Worm (Caenorhabditis elegans) whole organism, L2 larva: ENCODE data around the gene nhr-38.

ENCODE experiments used
- C34F6.9 ChIP-seq: fragments of 150-350 bp; optimal IDR thresholded peaks from 2 replicates; lab custom pipeline; 2014; ENCODE audit warnings: missing biosample characterization, missing genetic modification characterization
- F13H6.1 ChIP-seq: sonication (generic microtip); optimal IDR thresholded peaks from 2 replicates; lab custom pipeline; 2016; ENCODE audit warnings: missing genetic modification characterization, missing compliant biosample characterization
- R02D3.7 ChIP-seq: fragments of 150-350 bp; optimal IDR thresholded peaks from 2 replicates; lab custom pipeline; 2014; ENCODE audit warnings: missing biosample characterization, missing genetic modification characterization
- Y55F3AM.14 ChIP-seq: fragments of 200-800 bp; sonication (Bioruptor generic); optimal IDR thresholded peaks from 2 replicates; lab custom pipeline; 2018; ENCODE audit warnings: mild to moderate bottlenecking, missing genetic modification characterization, missing compliant biosample characterization
- ZK546.5 ChIP-seq: sonication (generic microtip); optimal IDR thresholded peaks from 2 replicates; lab custom pipeline; 2017; ENCODE audit warnings: missing biosample characterization, missing genetic modification characterization
- alr-1 ChIP-seq: fragments of 150-350 bp; optimal IDR thresholded peaks from 2 replicates; lab custom pipeline; 2014; ENCODE audit warnings: missing biosample characterization, missing genetic modification characterization
- ama-1 ChIP-seq: fragments of 150-350 bp; optimal IDR thresholded peaks from 2 replicates; lab custom pipeline; 2018; ENCODE audit warnings: inconsistent platforms
- blmp-1 ChIP-seq: sonication (generic microtip); optimal IDR thresholded peaks from 2 replicates; lab custom pipeline; 2017; ENCODE audit warnings: missing genetic modification characterization, mild to moderate bottlenecking, missing compliant biosample characterization, antibody characterized with exemption, moderate library complexity; ENCODE audit not compliant: insufficient read depth
- ceh-16 ChIP-seq: fragments of 150-350 bp; optimal IDR thresholded peaks from 2 replicates; lab custom pipeline; 2014; ENCODE audit warnings: missing biosample characterization, missing genetic modification characterization
- crh-2 ChIP-seq: sonication (generic microtip); optimal IDR thresholded peaks from 2 replicates; lab custom pipeline; 2017; ENCODE audit warnings: missing biosample characterization, missing genetic modification characterization
- egl-27 ChIP-seq: sonication (generic microtip); optimal IDR thresholded peaks from 3 replicates; lab custom pipeline; 2017; ENCODE audit warnings: missing biosample characterization, missing genetic modification reagents, missing genetic modification characterization
- elt-3 ChIP-seq: sonication (generic microtip); optimal IDR thresholded peaks from 2 replicates; lab custom pipeline; 2017; ENCODE audit warnings: missing biosample characterization, missing genetic modification characterization
- fos-1 ChIP-seq: fragments of 150-350 bp; optimal IDR thresholded peaks from 2 replicates; lab custom pipeline; 2014; ENCODE audit warnings: missing biosample characterization, missing genetic modification characterization
- gmeb-1 ChIP-seq: fragments of 150-350 bp; optimal IDR thresholded peaks from 2 replicates; lab custom pipeline; 2014; ENCODE audit warnings: missing biosample characterization, missing genetic modification characterization
- lin-11 ChIP-seq: fragments of 150-350 bp; sonication (generic microtip); optimal IDR thresholded peaks from 2 replicates; lab custom pipeline; 2014; ENCODE audit warnings: missing biosample characterization, missing genetic modification characterization, inconsistent platforms, mixed read lengths
- lin-13 ChIP-seq: fragments of 150-350 bp; optimal IDR thresholded peaks from 2 replicates; lab custom pipeline; 2014; ENCODE audit warnings: missing biosample characterization, missing genetic modification reagents, missing genetic modification characterization
- lsy-2 ChIP-seq, 2 experiments: fragments of 150-350 bp in 1 of 2; sonication (generic microtip) in 1 of 2; optimal IDR thresholded peaks; 2 replicates each; lab custom pipeline; 2014 to 2017; ENCODE audit warnings: missing biosample characterization in 2 of 2, missing genetic modification characterization in 2 of 2
- mab-5 ChIP-seq: fragments of 150-350 bp; optimal IDR thresholded peaks from 2 replicates; lab custom pipeline; 2014; ENCODE audit warnings: missing biosample characterization, missing genetic modification characterization
- mdl-1 ChIP-seq, 2 experiments: fragments of 150-350 bp in 1 of 2; sonication (generic microtip) in 1 of 2; optimal IDR thresholded peaks; 2 replicates each; lab custom pipeline; 2017; ENCODE audit warnings: missing biosample characterization in 2 of 2, missing genetic modification characterization in 2 of 2
- nhr-11 ChIP-seq: fragments of 150-350 bp; optimal IDR thresholded peaks from 2 replicates; lab custom pipeline; 2014; ENCODE audit warnings: missing biosample characterization, missing genetic modification characterization
- nhr-12 ChIP-seq: fragments of 150-350 bp; optimal IDR thresholded peaks from 2 replicates; lab custom pipeline; 2014; ENCODE audit warnings: missing biosample characterization, missing genetic modification characterization
- nhr-129 ChIP-seq: fragments of 150-350 bp; optimal IDR thresholded peaks from 2 replicates; lab custom pipeline; 2014; ENCODE audit warnings: missing biosample characterization, missing genetic modification characterization
- nhr-21 ChIP-seq: fragments of 150-350 bp; optimal IDR thresholded peaks from 2 replicates; lab custom pipeline; 2014; ENCODE audit warnings: missing biosample characterization, missing genetic modification characterization
- nhr-237 ChIP-seq: fragments of 150-350 bp; optimal IDR thresholded peaks from 2 replicates; lab custom pipeline; 2014; ENCODE audit warnings: missing biosample characterization, missing genetic modification characterization
- nhr-25 ChIP-seq: fragments of 150-350 bp; sonication (generic microtip); optimal IDR thresholded peaks from 3 replicates; lab custom pipeline; 2014; ENCODE audit warnings: missing biosample characterization, missing genetic modification characterization
- nhr-6 ChIP-seq: fragments of 150-350 bp; optimal IDR thresholded peaks from 2 replicates; lab custom pipeline; 2014; ENCODE audit warnings: missing biosample characterization, missing genetic modification characterization
- nhr-77 ChIP-seq: fragments of 150-350 bp; optimal IDR thresholded peaks from 2 replicates; lab custom pipeline; 2014; ENCODE audit warnings: missing biosample characterization, missing genetic modification characterization
- peb-1 ChIP-seq: fragments of 150-350 bp; optimal IDR thresholded peaks from 2 replicates; lab custom pipeline; 2014; ENCODE audit warnings: missing biosample characterization, missing genetic modification characterization
- sem-4 ChIP-seq: fragments of 150-350 bp; optimal IDR thresholded peaks from 2 replicates; lab custom pipeline; 2014; ENCODE audit warnings: missing biosample characterization, missing genetic modification reagents, missing genetic modification characterization
- skn-1 ChIP-seq: sonication (generic microtip); optimal IDR thresholded peaks from 2 replicates; lab custom pipeline; 2017; ENCODE audit warnings: missing biosample characterization, missing genetic modification characterization
- sma-3 ChIP-seq: sonication (generic microtip); optimal IDR thresholded peaks from 2 replicates; lab custom pipeline; 2016; ENCODE audit warnings: missing genetic modification reagents, missing genetic modification characterization, missing compliant biosample characterization
- sma-9 ChIP-seq, 2 experiments: fragments of 150-350 bp in 1 of 2; sonication (generic microtip) in 1 of 2; optimal IDR thresholded peaks; 2 replicates each; lab custom pipeline; 2014 to 2016; ENCODE audit warnings: missing genetic modification characterization in 2 of 2, mild to moderate bottlenecking in 1 of 2, missing biosample characterization in 1 of 2, missing compliant biosample characterization in 1 of 2, missing genetic modification reagents in 1 of 2, moderate library complexity in 1 of 2
- snpc-4 ChIP-seq: fragments of 150-350 bp; optimal IDR thresholded peaks from 2 replicates; lab custom pipeline; 2014; ENCODE audit warnings: missing biosample characterization, missing genetic modification characterization
- unc-39 ChIP-seq: fragments of 150-350 bp; optimal IDR thresholded peaks from 2 replicates; lab custom pipeline; 2014; ENCODE audit warnings: missing biosample characterization, missing genetic modification characterization
- unc-55 ChIP-seq: fragments of 150-350 bp; sonication (generic microtip); optimal IDR thresholded peaks from 3 replicates; lab custom pipeline; 2014; ENCODE audit warnings: missing biosample characterization, missing genetic modification reagents, missing genetic modification characterization
- unc-62 ChIP-seq: fragments of 150-350 bp; optimal IDR thresholded peaks from 2 replicates; lab custom pipeline; 2014; ENCODE audit warnings: missing biosample characterization, missing genetic modification reagents, missing genetic modification characterization
- zag-1 ChIP-seq: fragments of 150-350 bp; optimal IDR thresholded peaks from 2 replicates; lab custom pipeline; 2014; ENCODE audit warnings: missing biosample characterization, missing genetic modification characterization
- ztf-1 ChIP-seq: fragments of 200-800 bp; sonication (Bioruptor generic); conservative IDR thresholded peaks from 2 replicates; pipeline ENCODE4 v1.3.6; 2022; ENCODE audit warnings: missing genetic modification characterization, missing compliant biosample characterization
- ztf-11 ChIP-seq: sonication (generic microtip); optimal IDR thresholded peaks from 2 replicates; lab custom pipeline; 2017; ENCODE audit warnings: missing biosample characterization, missing genetic modification characterization

nhr-38 gene

DNA sequence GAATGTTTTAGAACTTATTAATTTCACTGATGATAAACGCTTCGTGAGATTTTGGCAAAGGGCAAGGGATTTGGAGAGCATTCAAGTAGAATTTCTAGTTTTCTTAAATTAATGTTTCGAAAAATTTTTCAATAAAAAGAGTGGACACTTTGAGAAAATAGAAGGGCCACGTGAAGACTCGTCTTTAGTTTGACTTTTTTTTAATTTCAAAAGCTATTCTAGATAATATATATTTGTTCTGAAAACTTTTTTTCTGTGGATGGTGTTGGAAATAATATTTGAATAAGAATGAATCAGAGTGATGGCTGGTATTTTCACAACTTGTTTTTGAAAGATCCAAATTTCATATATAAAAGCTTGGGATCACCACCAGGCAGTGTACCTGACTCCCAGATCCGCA, 38.4 kb downstream of the nhr-38 start, which contains the start of gene C28D4.8:
Gene C28D4.8 (minus strand): TSS at position 101 of the 400 bp plus-strand sequence.
- TF ChIP-seq nhr-12 (tag; lab: Kevin White, UChicago): no peak
- TF ChIP-seq F13H6.1 (tag; lab: Kevin White, UChicago): no peak
- no peak for TF ChIP-seq lsy-2 (tag; optimal IDR thresholded peaks at IDR 0.05; lab: Kevin White, UChicago)
- TF ChIP-seq ztf-11 (tag; lab: Kevin White, UChicago): no peak
- TF ChIP-seq, all 48 proteins: peak for 0

DNA sequence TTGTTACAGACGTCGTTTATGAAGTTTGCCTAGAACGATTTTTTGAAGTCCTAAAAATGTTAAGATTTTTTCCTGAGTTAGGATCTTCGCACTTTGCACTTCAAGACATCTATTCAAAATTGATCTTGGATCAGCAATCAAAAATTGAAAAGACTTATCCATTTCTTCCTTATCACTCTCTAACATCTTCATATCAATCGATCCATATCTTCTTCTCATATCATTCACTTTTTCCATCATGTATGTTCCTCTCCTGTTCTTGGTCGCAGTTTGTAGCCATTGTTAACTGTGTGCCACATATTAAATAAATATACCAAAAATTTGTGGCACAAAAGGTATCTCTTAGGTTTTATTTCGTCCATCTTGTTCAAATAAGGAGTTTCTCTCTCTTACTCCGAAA, 45.7 kb downstream of the nhr-38 start:
- TF ChIP-seq lin-13 (GFP tag; lab: Kevin White, UChicago) (no peak), R02D3.7 (tag; lab: Kevin White, UChicago) (no peak), ztf-1 (GFP tag; lab: Robert Waterston, UW) (no peak)

DNA sequence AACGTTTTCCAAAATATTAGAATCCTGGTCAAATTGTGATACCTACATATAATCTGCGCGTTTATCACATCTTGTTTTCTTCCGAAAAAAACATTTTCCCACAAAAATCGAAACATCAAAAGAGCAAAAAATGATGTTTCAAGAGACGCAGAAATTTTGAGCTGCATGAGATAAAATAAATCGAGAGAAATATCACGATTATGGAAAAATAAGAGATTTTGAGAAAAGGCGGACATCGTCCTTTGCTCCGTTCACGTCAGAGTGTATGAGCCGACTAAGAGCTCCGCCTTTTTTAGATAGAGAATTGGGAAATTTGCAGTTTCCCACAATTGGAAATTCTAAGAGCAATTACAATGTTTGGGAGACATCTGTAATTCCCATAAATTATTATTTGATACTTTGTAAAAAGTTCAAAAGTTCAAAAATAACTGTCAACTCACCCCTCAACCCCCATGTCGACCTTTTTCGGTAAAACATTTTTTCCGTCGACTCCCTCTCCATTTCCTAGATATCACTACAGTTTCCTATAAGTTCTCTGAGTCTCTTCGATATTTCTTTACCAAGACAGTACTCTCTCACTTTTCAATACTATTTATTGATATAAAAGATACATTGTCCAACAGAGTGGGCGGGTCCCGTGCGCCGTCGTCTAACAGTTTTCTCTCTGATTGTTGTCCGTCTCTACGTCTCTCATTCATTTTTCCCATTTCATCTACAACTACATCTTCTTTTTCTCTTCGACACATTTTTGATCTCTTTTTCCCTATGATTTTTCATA, 46.8 kb downstream of the nhr-38 start:
- TF ChIP-seq R02D3.7 (tag; lab: Kevin White, UChicago): no peak
- TF ChIP-seq C34F6.9 (tag; lab: Kevin White, UChicago): no peak
- no peak for TF ChIP-seq egl-27
- TF ChIP-seq mab-5: no peak
- peak; percentile 51 for TF ChIP-seq blmp-1 (tag; lab: Kevin White, UChicago)
- TF ChIP-seq nhr-129 (tag; lab: Kevin White, UChicago): peak; percentile 1
- no peak for TF ChIP-seq lin-11
- TF ChIP-seq nhr-25: peak; percentile 69
- TF ChIP-seq sma-9 (GFP tag; optimal IDR thresholded peaks at IDR 0.05; lab: Kevin White, UChicago): peak; percentile 59
- TF ChIP-seq sma-9 (tag; optimal IDR thresholded peaks at IDR 0.05; lab: Kevin White, UChicago): no peak
- no peak for TF ChIP-seq nhr-6 (tag; lab: Kevin White, UChicago)
- no peak for TF ChIP-seq snpc-4
- TF ChIP-seq fos-1 (tag; lab: Kevin White, UChicago): peak; percentile 73
- TF ChIP-seq sma-3 (GFP tag; lab: Kevin White, UChicago): peak; percentile 60
- TF ChIP-seq nhr-21: peak; percentile 53
- TF ChIP-seq ztf-1 (GFP tag; lab: Robert Waterston, UW): no peak
- TF ChIP-seq F13H6.1 (tag; lab: Kevin White, UChicago): peak; percentile 27
- TF ChIP-seq elt-3: no peak
- TF ChIP-seq crh-2 (tag; lab: Kevin White, UChicago): peak; percentile 62
- TF ChIP-seq gmeb-1: peak; percentile 55
- TF ChIP-seq nhr-237: no peak
- TF ChIP-seq alr-1: no peak
- TF ChIP-seq Y55F3AM.14 (GFP tag; lab: Kevin White, UChicago): no peak
- no peak for TF ChIP-seq skn-1 (tag; lab: Kevin White, UChicago)
- no peak for TF ChIP-seq mdl-1 (tag; optimal IDR thresholded peaks at IDR 0.05; lab: Kevin White, UChicago)
- no peak for TF ChIP-seq nhr-11 (tag; lab: Kevin White, UChicago)
- no peak for TF ChIP-seq nhr-77
- TF ChIP-seq ZK546.5: no peak
- TF ChIP-seq lsy-2 (tag; optimal IDR thresholded peaks at IDR 0.05; lab: Kevin White, UChicago): no peak
- no peak for TF ChIP-seq zag-1 (tag; lab: Kevin White, UChicago)
- no peak for TF ChIP-seq sem-4 (tag; lab: Kevin White, UChicago)
- no peak for TF ChIP-seq ceh-16 (tag; lab: Kevin White, UChicago)
- TF ChIP-seq unc-39: no peak
- no peak for TF ChIP-seq unc-55 (GFP tag; lab: Kevin White, UChicago)

- TF ChIP-seq zag-1 (tag; lab: Kevin White, UChicago) (no peak), egl-27 (no peak), peb-1 (tag; lab: Kevin White, UChicago) (no peak), mab-5 (no peak), ama-1 (lab: Kevin White, UChicago) (no peak), unc-62 (GFP tag; lab: Kevin White, UChicago) (no peak), nhr-11 (tag; lab: Kevin White, UChicago) (no peak), unc-39 (no peak), unc-55 (GFP tag; lab: Kevin White, UChicago) (no peak), sma-3 (GFP tag; lab: Kevin White, UChicago) (no peak), nhr-25 (no peak)
Measured at ce11 chrIV:9757425-9757740, 47.4 kb downstream of the nhr-38 start, which contains the start of gene nhr-97. Gene nhr-97, plus strand, starts transcription at chrIV:9757641.
